Fruit fly (Drosophila melanogaster) whole organism, embryonic: Measurements from ENCODE around the gene CG15530.
A peak's percentile ranks its signal among the peaks of the same experiment; 100 is the strongest.

Experiments
- Atf-2 ChIP-seq: fragments of 200-800 bp; sonication (Bioruptor generic); optimal IDR thresholded peaks from 2 replicates; lab custom pipeline; 2016; ENCODE audit warnings: missing biosample characterization, missing genetic modification characterization
- B-H1 ChIP-seq: fragments of 200-800 bp; sonication (Bioruptor generic); IDR thresholded peaks from 3 replicates; pipeline ENCODE4 v1.3.6; 2022; ENCODE audit warnings: missing biosample characterization, missing genetic modification characterization
- B-H2 ChIP-seq: fragments of 200-800 bp; sonication (Bioruptor generic); optimal IDR thresholded peaks from 2 replicates; lab custom pipeline; 2018; ENCODE audit warnings: missing biosample characterization, mild to moderate bottlenecking, missing genetic modification characterization
- CG10274 ChIP-seq: fragments of 200-800 bp; sonication (Bioruptor generic); optimal IDR thresholded peaks from 3 replicates; lab custom pipeline; 2017; ENCODE audit warnings: missing biosample characterization, mild to moderate bottlenecking, missing genetic modification characterization
- CG11695 ChIP-seq: fragments of 200-800 bp; sonication (Bioruptor generic); IDR thresholded peaks from 3 replicates; pipeline ENCODE4 v1.3.6; 2022; ENCODE audit warnings: missing biosample characterization, missing genetic modification characterization
- CG12942 ChIP-seq: fragments of 200-800 bp; sonication (Bioruptor generic); optimal IDR thresholded peaks from 3 replicates; lab custom pipeline; 2016; ENCODE audit warnings: missing biosample characterization, missing genetic modification characterization
- CG13123 ChIP-seq: fragments of 200-800 bp; sonication (Bioruptor generic); optimal IDR thresholded peaks from 2 replicates; lab custom pipeline; 2016; ENCODE audit warnings: missing biosample characterization, missing genetic modification characterization
- CG14710 ChIP-seq: fragments of 200-800 bp; sonication (Bioruptor generic); optimal IDR thresholded peaks from 3 replicates; lab custom pipeline; 2019; ENCODE audit warnings: missing biosample characterization, mild to moderate bottlenecking, missing genetic modification characterization, moderate library complexity
- CG16813 ChIP-seq: fragments of 200-800 bp; sonication (Bioruptor generic); IDR thresholded peaks from 3 replicates; pipeline ENCODE4 v1.3.6; 2022; ENCODE audit warnings: missing biosample characterization, missing genetic modification characterization; ENCODE audit not compliant: partially characterized antibody
- CG17802 ChIP-seq: fragments of 200-800 bp; sonication (Bioruptor generic); optimal IDR thresholded peaks from 2 replicates; lab custom pipeline; 2018; ENCODE audit warnings: missing biosample characterization, mild to moderate bottlenecking, missing genetic modification characterization, moderate library complexity
- CG17829 ChIP-seq: fragments of 200-800 bp; optimal IDR thresholded peaks from 2 replicates; lab custom pipeline; 2019; ENCODE audit warnings: missing biosample characterization, mild to moderate bottlenecking, missing genetic modification characterization, moderate library complexity
- CG17912 ChIP-seq: fragments of 200-800 bp; sonication (Bioruptor generic); optimal IDR thresholded peaks from 2 replicates; lab custom pipeline; 2018; ENCODE audit warnings: missing biosample characterization, mild to moderate bottlenecking, missing genetic modification characterization
- CG1792 ChIP-seq: fragments of 200-800 bp; sonication (Bioruptor generic); optimal IDR thresholded peaks from 2 replicates; lab custom pipeline; 2016; ENCODE audit warnings: missing biosample characterization, missing genetic modification characterization
- CG31365 ChIP-seq: fragments of 200-800 bp; sonication (Bioruptor generic); optimal IDR thresholded peaks from 2 replicates; lab custom pipeline; 2018; ENCODE audit warnings: missing biosample characterization, mild to moderate bottlenecking, missing genetic modification characterization
- CG33557 ChIP-seq: fragments of 200-800 bp; sonication (Bioruptor generic); optimal IDR thresholded peaks from 2 replicates; lab custom pipeline; 2019; ENCODE audit warnings: missing biosample characterization, mild to moderate bottlenecking, missing genetic modification characterization, moderate library complexity
- CG3726 ChIP-seq: fragments of 200-800 bp; sonication (Bioruptor generic); IDR thresholded peaks from 3 replicates; pipeline ENCODE4, ENCODE4 v1.3.6; 2022; ENCODE audit warnings: missing biosample characterization, missing genetic modification characterization
- CG5180 ChIP-seq: fragments of 200-800 bp; sonication (Bioruptor generic); optimal IDR thresholded peaks from 3 replicates; lab custom pipeline; 2017; ENCODE audit warnings: missing biosample characterization, missing genetic modification characterization, mild to moderate bottlenecking, moderate library complexity, missing genetic modification reagents
- CG5953 ChIP-seq: fragments of 200-800 bp; sonication (Bioruptor generic); IDR thresholded peaks from 2 replicates; pipeline ENCODE4 v1.3.6; 2022; ENCODE audit warnings: missing biosample characterization, missing genetic modification characterization
- CG8388 ChIP-seq: fragments of 200-800 bp; sonication (Bioruptor generic); optimal IDR thresholded peaks from 2 replicates; lab custom pipeline; 2019; ENCODE audit warnings: missing biosample characterization, mild to moderate bottlenecking, missing genetic modification characterization, moderate library complexity
- CG8944 ChIP-seq: fragments of 200-800 bp; sonication (Bioruptor generic); optimal IDR thresholded peaks from 3 replicates; lab custom pipeline; 2016; ENCODE audit warnings: missing biosample characterization, missing genetic modification characterization
- CG9932 ChIP-seq: fragments of 200-800 bp; sonication (Bioruptor generic); IDR thresholded peaks from 2 replicates; pipeline ENCODE4 v1.3.6; 2022; ENCODE audit warnings: missing biosample characterization, missing genetic modification characterization
- CoRest ChIP-seq: fragments of 200-800 bp; sonication (Bioruptor generic); optimal IDR thresholded peaks from 3 replicates; lab custom pipeline; 2018; ENCODE audit warnings: missing biosample characterization, mild to moderate bottlenecking, missing genetic modification characterization, moderate library complexity
- Dp ChIP-seq: fragments of 200-800 bp; sonication (Bioruptor generic); optimal IDR thresholded peaks from 2 replicates; lab custom pipeline; 2018; ENCODE audit warnings: missing biosample characterization, mild to moderate bottlenecking, missing genetic modification characterization, moderate library complexity
- Elba2 ChIP-seq: fragments of 200-800 bp; sonication (Bioruptor generic); optimal IDR thresholded peaks from 3 replicates; lab custom pipeline; 2016; ENCODE audit warnings: missing biosample characterization, missing genetic modification characterization
- GATAe ChIP-seq: fragments of 200-800 bp; sonication (Bioruptor generic); conservative IDR thresholded peaks from 2 replicates; pipeline ENCODE4 v1.3.6; 2022; ENCODE audit warnings: missing biosample characterization, missing genetic modification characterization
- H15 ChIP-seq: fragments of 200-800 bp; sonication (Bioruptor generic); IDR thresholded peaks from 3 replicates; pipeline ENCODE4 v1.3.6; 2022; ENCODE audit warnings: missing biosample characterization, missing genetic modification characterization
- Hr51 ChIP-seq, 2 experiments: fragments of 200-800 bp; sonication (Bioruptor generic); optimal IDR thresholded peaks; 2 replicates in 1 of 2; 3 replicates in 1 of 2; lab custom pipeline; 2016 to 2018; ENCODE audit warnings: missing biosample characterization in 2 of 2, missing genetic modification characterization in 2 of 2, mild to moderate bottlenecking in 1 of 2, moderate library complexity in 1 of 2
- Sox102F ChIP-seq: fragments of 200-800 bp; sonication (Bioruptor generic); optimal IDR thresholded peaks from 2 replicates; lab custom pipeline; 2018; ENCODE audit warnings: missing biosample characterization, mild to moderate bottlenecking, missing genetic modification characterization, moderate library complexity
- ara ChIP-seq: fragments of 200-800 bp; sonication (Bioruptor generic); IDR thresholded peaks from 2 replicates; pipeline ENCODE4 v1.3.6; 2022; ENCODE audit warnings: missing biosample characterization, missing genetic modification characterization
- caup ChIP-seq: fragments of 200-800 bp; sonication (Bioruptor generic); optimal IDR thresholded peaks from 3 replicates; lab custom pipeline; 2017; ENCODE audit warnings: missing biosample characterization, mild to moderate bottlenecking, missing genetic modification characterization, moderate library complexity; ENCODE audit not compliant: severe bottlenecking
- chif ChIP-seq, 2 experiments: fragments of 200-800 bp; sonication (Bioruptor generic); optimal IDR thresholded peaks; 3 replicates each; lab custom pipeline; 2016; ENCODE audit warnings: missing biosample characterization in 2 of 2, missing genetic modification characterization in 2 of 2
- da ChIP-seq: fragments of 200-800 bp; sonication (Bioruptor generic); optimal IDR thresholded peaks from 2 replicates; lab custom pipeline; 2016; ENCODE audit warnings: missing biosample characterization, missing genetic modification characterization
- dmrt99B ChIP-seq: fragments of 200-800 bp; sonication (Bioruptor generic); optimal IDR thresholded peaks from 2 replicates; lab custom pipeline; 2018; ENCODE audit warnings: missing biosample characterization, mild to moderate bottlenecking, missing genetic modification characterization, moderate library complexity
- exex ChIP-seq: fragments of 200-800 bp; sonication (Bioruptor generic); optimal IDR thresholded peaks from 4 replicates; lab custom pipeline; 2018; ENCODE audit warnings: missing biosample characterization, mild to moderate bottlenecking, missing genetic modification characterization, moderate library complexity
- fd102C ChIP-seq: fragments of 200-800 bp; sonication (Bioruptor generic); optimal IDR thresholded peaks from 2 replicates; lab custom pipeline; 2018; ENCODE audit warnings: missing biosample characterization, mild to moderate bottlenecking, missing genetic modification characterization, moderate library complexity
- fd64A ChIP-seq: fragments of 200-800 bp; sonication (Bioruptor generic); optimal IDR thresholded peaks from 3 replicates; lab custom pipeline; 2018; ENCODE audit warnings: missing biosample characterization, mild to moderate bottlenecking, missing genetic modification characterization
- inv ChIP-seq: fragments of 200-800 bp; sonication (Bioruptor generic); IDR thresholded peaks from 2 replicates; pipeline ENCODE4 v1.3.6; 2022; ENCODE audit warnings: missing biosample characterization, missing genetic modification characterization; ENCODE audit not compliant: partially characterized antibody
- klu ChIP-seq: fragments of 200-800 bp; sonication (Bioruptor generic); IDR thresholded peaks from 2 replicates; pipeline ENCODE4 v1.3.6; 2022; ENCODE audit warnings: missing biosample characterization, missing genetic modification characterization
- nerfin-1 ChIP-seq: fragments of 200-800 bp; sonication (Bioruptor generic); optimal IDR thresholded peaks from 3 replicates; lab custom pipeline; 2019; ENCODE audit warnings: missing biosample characterization, mild to moderate bottlenecking, missing genetic modification characterization, moderate library complexity
- oc ChIP-seq: fragments of 200-800 bp; sonication (Bioruptor generic); optimal IDR thresholded peaks from 2 replicates; lab custom pipeline; 2018; ENCODE audit warnings: missing biosample characterization, mild to moderate bottlenecking, missing genetic modification characterization, moderate library complexity
- otp ChIP-seq: fragments of 200-800 bp; sonication (Bioruptor generic); IDR thresholded peaks from 3 replicates; pipeline ENCODE4, ENCODE4 v1.3.6; 2022; ENCODE audit warnings: missing biosample characterization, missing genetic modification characterization
- phol ChIP-seq: fragments of 200-800 bp; sonication (Bioruptor generic); optimal IDR thresholded peaks from 3 replicates; lab custom pipeline; 2018; ENCODE audit warnings: missing biosample characterization, mild to moderate bottlenecking, missing genetic modification characterization, moderate library complexity
- pros ChIP-seq: fragments of 200-800 bp; sonication (Bioruptor generic); optimal IDR thresholded peaks from 3 replicates; lab custom pipeline; 2019; ENCODE audit warnings: missing biosample characterization, mild to moderate bottlenecking, missing genetic modification characterization, moderate library complexity
- tap ChIP-seq: fragments of 200-800 bp; optimal IDR thresholded peaks from 3 replicates; lab custom pipeline; 2019; ENCODE audit warnings: missing biosample characterization, mild to moderate bottlenecking, missing genetic modification characterization, moderate library complexity
- wor ChIP-seq: fragments of 200-800 bp; sonication (Bioruptor generic); IDR thresholded peaks from 2 replicates; pipeline ENCODE4 v1.3.6; 2022; ENCODE audit warnings: missing biosample characterization, missing genetic modification characterization
- z ChIP-seq: fragments of 200-800 bp; sonication (Bioruptor generic); IDR thresholded peaks from 3 replicates; pipeline ENCODE4 v1.3.6; 2022; ENCODE audit warnings: missing biosample characterization, missing genetic modification characterization
- zf30C ChIP-seq: fragments of 200-800 bp; sonication (Bioruptor generic); optimal IDR thresholded peaks from 3 replicates; lab custom pipeline; 2018; ENCODE audit warnings: missing biosample characterization, mild to moderate bottlenecking, missing genetic modification characterization
- zfh2 ChIP-seq: fragments of 200-800 bp; sonication (Bioruptor generic); optimal IDR thresholded peaks from 2 replicates; lab custom pipeline; 2016; ENCODE audit warnings: missing biosample characterization, missing genetic modification characterization

The CG15530 gene

dm6 chr3R:30208766-30209484, 31.2 kb downstream of the CG15530 start, which contains the start of gene RpS7 (continued):
- TF ChIP-seq pros (GFP tag; lab: Kevin White, UChicago) (peak; percentile 33), caup (GFP tag; lab: Kevin White, UChicago) (peak; percentile 86), klu (GFP tag; lab: Robert Waterston, UW) (no peak), CG8944 (GFP tag; lab: Kevin White, UChicago) (peak; percentile 18), fd102C (peak; percentile 63), CG5180 (GFP tag; lab: Kevin White, UChicago) (peak; percentile 69), nerfin-1 (tag; lab: Kevin White, UChicago) (peak; percentile 65), fd64A (GFP tag; lab: Kevin White, UChicago) (peak; percentile 79), da (GFP tag; lab: Kevin White, UChicago) (no peak), CG17802 (tag; lab: Kevin White, UChicago) (peak; percentile 60), GATAe (GFP tag; lab: Robert Waterston, UW) (no peak; the same call in 1 of the 2 replicates), CG16813 (GFP tag; lab: Robert Waterston, UW) (peak; percentile 98), CG17829 (peak; percentile 78), otp (GFP tag; lab: Robert Waterston, UW) (peak; percentile 83; the same call in 2 of the 3 replicates), zfh2 (peak; percentile 31), oc (tag; lab: Kevin White, UChicago) (peak; percentile 32), inv (peak; percentile 98), CG10274 (peak; percentile 58), CG12942 (GFP tag; lab: Kevin White, UChicago) (peak; percentile 2), CG17912 (peak; percentile 84), CG3726 (GFP tag; lab: Robert Waterston, UW) (peak; percentile 76), Sox102F (GFP tag; lab: Kevin White, UChicago) (peak; percentile 20), CG11695 (GFP tag; lab: Robert Waterston, UW) (peak; percentile 79), CG1792 (peak; percentile 9), H15 (GFP tag; lab: Robert Waterston, UW) (peak; percentile 44; the same call in 1 of the 3 replicates), CG31365 (tag; lab: Kevin White, UChicago) (peak; percentile 76), chif (GFP tag; optimal IDR thresholded peaks at IDR 0.05; lab: Kevin White, UChicago) (peak; percentile 18 to 39), ara (GFP tag; lab: Robert Waterston, UW) (peak; percentile 61), zf30C (GFP tag; lab: Kevin White, UChicago) (no peak), Atf-2 (GFP tag; lab: Kevin White, UChicago) (peak; percentile 7), Elba2 (no peak), CG9932 (GFP tag; lab: Robert Waterston, UW) (peak; percentile 86), exex (tag; lab: Kevin White, UChicago) (peak; percentile 39), CoRest (tag; lab: Kevin White, UChicago) (peak; percentile 63), CG14710 (tag; lab: Kevin White, UChicago) (peak; percentile 82), z (peak; percentile 63; the same call in 2 of the 3 replicates), Dp (GFP tag; lab: Kevin White, UChicago) (peak; percentile 48), CG5953 (GFP tag; lab: Robert Waterston, UW) (peak; percentile 75), CG8388 (GFP tag; lab: Kevin White, UChicago) (peak; percentile 86), CG33557 (GFP tag; lab: Kevin White, UChicago) (peak; percentile 50), phol (peak; percentile 62), B-H1 (GFP tag; lab: Robert Waterston, UW) (peak; percentile 45; the same call in 2 of the 3 replicates), wor (GFP tag; lab: Robert Waterston, UW) (peak; percentile 29; the same call in 1 of the 2 replicates), tap (tag; lab: Kevin White, UChicago) (peak; percentile 62), B-H2 (GFP tag; lab: Kevin White, UChicago) (peak; percentile 76), dmrt99B (tag; lab: Kevin White, UChicago) (peak; percentile 74), Hr51 (GFP tag; optimal IDR thresholded peaks at IDR 0.05; lab: Kevin White, UChicago) (peak; percentile 13 to 57), CG13123 (GFP tag; lab: Kevin White, UChicago) (no peak)
